Fruit fly (Drosophila melanogaster): ENCODE data around the gene CG3156.

The CG3156 gene

DNA sequence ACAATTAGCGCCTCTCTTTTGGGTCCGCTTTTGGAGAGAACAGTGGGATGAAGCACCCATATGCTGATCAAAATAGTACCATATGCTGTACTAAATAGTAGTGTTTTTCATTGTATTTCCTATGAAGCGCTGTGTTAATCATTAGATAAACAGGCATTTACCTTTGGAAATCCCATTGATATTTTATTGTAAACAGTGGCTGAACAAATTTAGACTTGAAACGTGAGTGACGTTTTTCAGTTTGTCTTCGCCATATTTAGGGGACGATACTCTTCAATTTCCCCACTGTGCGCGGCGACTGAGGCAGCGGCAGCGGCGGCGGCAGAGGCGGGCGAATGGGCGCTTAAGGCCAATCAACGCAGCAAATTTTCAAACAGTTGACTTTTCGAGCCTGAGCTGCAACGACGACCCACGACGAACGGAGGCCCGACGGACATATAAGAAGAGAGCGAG, 11.9 kb downstream of the CG3156 start (continued):
- peak; percentile 52 for TF ChIP-seq CG8359 (GFP tag; optimal IDR thresholded peaks at IDR 0.05; ENCODE audit: borderline replicate concordance)
- peak; percentile 80 for TF ChIP-seq mirr (GFP tag; optimal IDR thresholded peaks at IDR 0.05)
- no peak for TF ChIP-seq CG42726 (GFP tag; IDR thresholded peaks at IDR 0.05; ENCODE audit: partially characterized antibody)
- no peak for TF ChIP-seq HLH4C (GFP tag; IDR thresholded peaks at IDR 0.05; ENCODE audit: partially characterized antibody)
- TF ChIP-seq CG8089 (GFP tag; optimal IDR thresholded peaks at IDR 0.05): peak; percentile 71
- peak; percentile 10 for TF ChIP-seq ash1 (GFP tag; optimal IDR thresholded peaks at IDR 0.05)
- TF ChIP-seq Hmr (GFP tag; optimal IDR thresholded peaks at IDR 0.05): peak; percentile 94
- TF ChIP-seq ap (GFP tag; IDR thresholded peaks at IDR 0.05): no peak
- TF ChIP-seq chif (GFP tag; optimal IDR thresholded peaks at IDR 0.05): peak; percentile 51 to 71
- TF ChIP-seq esg (GFP tag; conservative IDR thresholded peaks at IDR 0.05): peak; percentile 23; the same call in 1 of the 2 replicates
- peak; percentile 29 for TF ChIP-seq CG30431 (GFP tag; optimal IDR thresholded peaks at IDR 0.05)
- 0 out of 2 replicates have a peak, but pooled peaks have one; percentile 25 for TF ChIP-seq peb (GFP tag; IDR thresholded peaks at IDR 0.05)
- TF ChIP-seq lab (GFP tag; optimal IDR thresholded peaks at IDR 0.05): peak; percentile 93
- TF ChIP-seq CG4730 (GFP tag; IDR thresholded peaks at IDR 0.05): peak; percentile 50
- TF ChIP-seq YL-1 (GFP tag; optimal IDR thresholded peaks at IDR 0.05): peak; percentile 55
- TF ChIP-seq knrl (GFP tag; IDR thresholded peaks at IDR 0.05; ENCODE audit: partially characterized antibody): no peak
- TF ChIP-seq Dip3 (GFP tag; optimal IDR thresholded peaks at IDR 0.05): peak; percentile 77
- peak; percentile 50 for TF ChIP-seq CG3065 (GFP tag; optimal IDR thresholded peaks at IDR 0.05)
- peak; percentile 86 for TF ChIP-seq Sox100B (GFP tag; optimal IDR thresholded peaks at IDR 0.05)
- peak; percentile 74 for TF ChIP-seq CG13775 (GFP tag; optimal IDR thresholded peaks at IDR 0.05)
- TF ChIP-seq CG13624 (GFP tag; optimal IDR thresholded peaks at IDR 0.05): peak; percentile 81
- TF ChIP-seq Sox102F (GFP tag; optimal IDR thresholded peaks at IDR 0.05): no peak
- TF ChIP-seq CG8924 (tag; optimal IDR thresholded peaks at IDR 0.05): peak; percentile 86
- 0 out of 2 replicates have a peak, but pooled peaks have one; percentile 19 for TF ChIP-seq nerfin-2 (GFP tag; IDR thresholded peaks at IDR 0.05; ENCODE audit: partially characterized antibody)
- no peak for TF ChIP-seq gfzf (GFP tag; optimal IDR thresholded peaks at IDR 0.05)
- TF ChIP-seq CG14050 (GFP tag; IDR thresholded peaks at IDR 0.05): peak; percentile 41; the same call in 1 of the 3 replicates
- no peak for TF ChIP-seq cad (GFP tag; optimal IDR thresholded peaks at IDR 0.05)
- peak; percentile 9 for TF ChIP-seq CG6254 (GFP tag; optimal IDR thresholded peaks at IDR 0.05)
- no peak for TF ChIP-seq corto (GFP tag; optimal IDR thresholded peaks at IDR 0.05)
- TF ChIP-seq CG9876 (GFP tag; optimal IDR thresholded peaks at IDR 0.05): peak; percentile 60
- TF ChIP-seq Jarid2 (GFP tag; optimal IDR thresholded peaks at IDR 0.05): peak; percentile 59
- peak; percentile 35; the same call in 1 of the 2 replicates for TF ChIP-seq ttk (GFP tag; IDR thresholded peaks at IDR 0.05)
- peak; percentile 68 for TF ChIP-seq Myb (GFP tag; optimal IDR thresholded peaks at IDR 0.05)
- TF ChIP-seq nau (GFP tag; optimal IDR thresholded peaks at IDR 0.05): peak; percentile 84
- peak; percentile 61 for TF ChIP-seq tup (GFP tag; optimal IDR thresholded peaks at IDR 0.05)
- TF ChIP-seq CG2120 (GFP tag; optimal IDR thresholded peaks at IDR 0.05): peak; percentile 92
- no peak for TF ChIP-seq gcm2 (GFP tag; optimal IDR thresholded peaks at IDR 0.05)
- TF ChIP-seq CG2202 (tag; optimal IDR thresholded peaks at IDR 0.05): peak; percentile 52
- peak; percentile 75 for TF ChIP-seq CG18262 (tag; optimal IDR thresholded peaks at IDR 0.05)
- TF ChIP-seq wor (GFP tag; IDR thresholded peaks at IDR 0.05): peak; percentile 46; the same call in 1 of the 2 replicates
- TF ChIP-seq Hr78 (GFP tag; optimal IDR thresholded peaks at IDR 0.05): peak in 1 of 2 experiments; percentile 11
- TF ChIP-seq Mad (GFP tag; optimal IDR thresholded peaks at IDR 0.05): peak; percentile 66
- peak; percentile 48; the same call in 1 of the 2 replicates for TF ChIP-seq klu (GFP tag; IDR thresholded peaks at IDR 0.05)
- TF ChIP-seq CG11085 (GFP tag; IDR thresholded peaks at IDR 0.05): no peak
- TF ChIP-seq CG18764 (GFP tag; optimal IDR thresholded peaks at IDR 0.05): peak; percentile 67
- TF ChIP-seq ewg (GFP tag; optimal IDR thresholded peaks at IDR 0.05): peak; percentile 67
- TF ChIP-seq NfI (GFP tag; optimal IDR thresholded peaks at IDR 0.05): peak; percentile 84
- TF ChIP-seq Dref (GFP tag; IDR thresholded peaks at IDR 0.05): no peak
- no peak for TF ChIP-seq CG6791 (GFP tag; IDR thresholded peaks at IDR 0.05; ENCODE audit: partially characterized antibody)

Data from whole organism, embryonic.